Worm (Caenorhabditis elegans): Measurements from ENCODE around the gene F16G10.8.

DNA sequence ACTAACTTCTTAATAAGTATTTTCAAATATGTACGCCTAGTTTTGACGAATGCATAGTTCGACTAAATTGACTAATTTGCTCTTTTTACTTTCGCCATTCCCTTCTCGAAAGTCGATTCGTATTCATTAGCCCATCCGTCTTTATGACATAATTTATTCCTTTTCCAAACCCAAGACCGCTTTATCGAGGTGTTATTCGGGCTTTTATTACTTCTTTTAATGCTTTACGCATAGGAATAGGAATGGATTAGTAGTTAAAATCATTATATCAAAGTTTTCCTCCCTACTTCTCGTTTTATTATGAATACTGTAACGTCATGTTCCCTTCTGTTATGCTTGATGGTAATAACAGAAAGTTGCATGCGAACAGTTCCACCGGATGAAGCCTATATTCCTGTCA is 8.3 kb downstream of the F16G10.8 start, which contains the start of gene F16G10.2:
- TF ChIP-seq klf-2 (GFP tag; conservative IDR thresholded peaks at IDR 0.05) (no peak), med-1 (GFP tag; optimal IDR thresholded peaks at IDR 0.05; ENCODE audit: insufficient read depth) (no peak), flt-1 (GFP tag; IDR thresholded peaks at IDR 0.05) (no peak)
